Worm (Caenorhabditis elegans): ENCODE results near the gene nhr-106.
A peak's percentile ranks its signal among the peaks of the same experiment; 100 is the strongest.

Gene nhr-106

ce11 chrV:489320-489719, at the start of gene nhr-106:
Gene nhr-106, plus strand, starts transcription at chrV:489620.
- TF ChIP-seq ZK546.5 (tag; optimal IDR thresholded peaks at IDR 0.05) = no peak
- TF ChIP-seq alr-1 (tag; optimal IDR thresholded peaks at IDR 0.05) = no peak
- peak; percentile 41 for TF ChIP-seq fos-1 (tag; optimal IDR thresholded peaks at IDR 0.05)
- no peak for TF ChIP-seq sma-9 (GFP tag; optimal IDR thresholded peaks at IDR 0.05)
- no peak for TF ChIP-seq sma-9 (tag; optimal IDR thresholded peaks at IDR 0.05)
- no peak for TF ChIP-seq peb-1 (tag; optimal IDR thresholded peaks at IDR 0.05)
- no peak for TF ChIP-seq nhr-21 (tag; optimal IDR thresholded peaks at IDR 0.05)
- no peak for TF ChIP-seq nhr-10 (tag; optimal IDR thresholded peaks at IDR 0.05)

ce11 chrV:440923-441322, 48.5 kb upstream of the nhr-106 start, which contains the start of gene B0554.7:
Gene B0554.7, minus strand, starts transcription at chrV:441023.
- TF ChIP-seq alr-1 (tag; optimal IDR thresholded peaks at IDR 0.05) (no peak), lin-39 (tag; optimal IDR thresholded peaks at IDR 0.05) (no peak), ztf-4 (tag; optimal IDR thresholded peaks at IDR 0.05) (no peak), skn-1 (tag; optimal IDR thresholded peaks at IDR 0.05) (no peak), egl-27 (tag; optimal IDR thresholded peaks at IDR 0.05) (no peak), elt-3 (tag; optimal IDR thresholded peaks at IDR 0.05) (no peak), unc-39 (tag; optimal IDR thresholded peaks at IDR 0.05) (no peak), sma-3 (GFP tag; optimal IDR thresholded peaks at IDR 0.05) (no peak), lsy-2 (tag; optimal IDR thresholded peaks at IDR 0.05) (no peak), mbf-1 (tag; optimal IDR thresholded peaks at IDR 0.05) (no peak)

ce11 chrV:443193-443592, 46.2 kb upstream of the nhr-106 start, which contains the start of gene srh-33:
Gene srh-33, minus strand, starts transcription at chrV:443293.
- TF ChIP-seq blmp-1 (tag; optimal IDR thresholded peaks at IDR 0.05; ENCODE audit: insufficient read depth) = no peak
- TF ChIP-seq aly-2 (tag; optimal IDR thresholded peaks at IDR 0.05) = no peak
- no peak for TF ChIP-seq elt-3 (tag; optimal IDR thresholded peaks at IDR 0.05)
- no peak for TF ChIP-seq sma-9 (GFP tag; optimal IDR thresholded peaks at IDR 0.05)
- no peak for TF ChIP-seq sma-9 (tag; optimal IDR thresholded peaks at IDR 0.05)
- TF ChIP-seq F13H6.1 (tag; optimal IDR thresholded peaks at IDR 0.05) = no peak
- no peak for TF ChIP-seq mab-5 (tag; optimal IDR thresholded peaks at IDR 0.05)
- no peak for TF ChIP-seq C34F6.9 (tag; optimal IDR thresholded peaks at IDR 0.05)
- no peak for TF ChIP-seq R02D3.7 (tag; optimal IDR thresholded peaks at IDR 0.05)
- no peak for TF ChIP-seq lin-11 (tag; optimal IDR thresholded peaks at IDR 0.05)
- no peak for TF ChIP-seq nhr-10 (tag; optimal IDR thresholded peaks at IDR 0.05)
- TF ChIP-seq nhr-237 (tag; optimal IDR thresholded peaks at IDR 0.05) = no peak
- TF ChIP-seq Y55F3AM.14 (GFP tag; optimal IDR thresholded peaks at IDR 0.05) = no peak
- no peak for TF ChIP-seq unc-55 (GFP tag; optimal IDR thresholded peaks at IDR 0.05)
- no peak for TF ChIP-seq dmd-4 (tag; optimal IDR thresholded peaks at IDR 0.05)
- TF ChIP-seq crh-2 (tag; optimal IDR thresholded peaks at IDR 0.05) = no peak
- no peak for TF ChIP-seq nhr-11 (tag; optimal IDR thresholded peaks at IDR 0.05)
- TF ChIP-seq lsy-2 (tag; optimal IDR thresholded peaks at IDR 0.05) = no peak

- TF ChIP-seq dmd-4 (tag; optimal IDR thresholded peaks at IDR 0.05) (no peak), crh-2 (tag; optimal IDR thresholded peaks at IDR 0.05) (no peak), ZK546.5 (tag; optimal IDR thresholded peaks at IDR 0.05) (no peak), unc-62 (GFP tag; optimal IDR thresholded peaks at IDR 0.05) (no peak), ztf-11 (tag; optimal IDR thresholded peaks at IDR 0.05) (no peak), nhr-25 (tag; optimal IDR thresholded peaks at IDR 0.05) (no peak), unc-55 (GFP tag; optimal IDR thresholded peaks at IDR 0.05) (no peak), nhr-21 (tag; optimal IDR thresholded peaks at IDR 0.05) (no peak), sma-3 (GFP tag; optimal IDR thresholded peaks at IDR 0.05) (no peak), mdl-1 (tag; optimal IDR thresholded peaks at IDR 0.05) (no peak), C34F6.9 (tag; optimal IDR thresholded peaks at IDR 0.05) (no peak), egl-27 (tag; optimal IDR thresholded peaks at IDR 0.05) (no peak), sem-4 (tag; optimal IDR thresholded peaks at IDR 0.05) (no peak), F13H6.1 (tag; optimal IDR thresholded peaks at IDR 0.05) (no peak), ztf-4 (tag; optimal IDR thresholded peaks at IDR 0.05) (no peak), nhr-12 (tag; optimal IDR thresholded peaks at IDR 0.05) (no peak), lsy-2 (tag; optimal IDR thresholded peaks at IDR 0.05) (no peak), nhr-77 (tag; optimal IDR thresholded peaks at IDR 0.05) (no peak), nhr-6 (tag; optimal IDR thresholded peaks at IDR 0.05) (no peak)
Measured at ce11 chrV:446574-446973, 42.8 kb upstream of the nhr-106 start, which contains the start of gene srh-34. Gene srh-34, minus strand, starts transcription at chrV:446674.
